Worm (Caenorhabditis elegans) whole organism, young adult: ENCODE data around the gene D1005.2.

Source experiments
- B0336.3 ChIP-seq: fragments of 200-800 bp; sonication (Bioruptor generic); IDR thresholded peaks from 2 replicates; pipeline ENCODE4 v1.3.6; 2022; ENCODE audit warnings: missing genetic modification characterization, missing compliant biosample characterization
- F10E7.11 ChIP-seq: sonication (generic microtip); optimal IDR thresholded peaks from 2 replicates; lab custom pipeline; 2017; ENCODE audit warnings: mild to moderate bottlenecking, missing genetic modification characterization, moderate library complexity, missing compliant biosample characterization
- F22D6.2 ChIP-seq: sonication (generic microtip); optimal IDR thresholded peaks from 2 replicates; lab custom pipeline; 2016; ENCODE audit warnings: mild to moderate bottlenecking, missing genetic modification characterization, missing compliant biosample characterization
- F33H1.4 ChIP-seq: fragments of 200-800 bp; sonication (Bioruptor generic); IDR thresholded peaks from 2 replicates; pipeline ENCODE4 v1.3.6; 2022; ENCODE audit warnings: missing genetic modification reagents, missing genetic modification characterization, missing compliant biosample characterization
- F57A8.1 ChIP-seq: fragments of 200-800 bp; sonication (Bioruptor generic); optimal IDR thresholded peaks from 2 replicates; lab custom pipeline; 2018; ENCODE audit warnings: mild to moderate bottlenecking, missing genetic modification characterization, moderate library complexity, missing compliant biosample characterization
- T07F8.4 ChIP-seq: sonication (generic microtip); optimal IDR thresholded peaks from 2 replicates; lab custom pipeline; 2016; ENCODE audit warnings: mild to moderate bottlenecking, missing genetic modification characterization, moderate library complexity, missing compliant biosample characterization
- Y53F4B.3 ChIP-seq: fragments of 200-800 bp; sonication (Bioruptor generic); IDR thresholded peaks from 2 replicates; pipeline ENCODE4 v1.3.6; 2022; ENCODE audit warnings: missing genetic modification reagents, missing genetic modification characterization, missing compliant biosample characterization
- Y56A3A.18 ChIP-seq: fragments of 200-800 bp; sonication (Bioruptor generic); IDR thresholded peaks from 2 replicates; pipeline ENCODE4 v1.3.6; 2022; ENCODE audit warnings: missing genetic modification reagents, missing genetic modification characterization, missing compliant biosample characterization
- Y95B8A.8 ChIP-seq: fragments of 200-800 bp; sonication (Bioruptor generic); IDR thresholded peaks from 2 replicates; pipeline ENCODE4 v1.3.6; 2022; ENCODE audit warnings: missing genetic modification reagents, missing genetic modification characterization, missing compliant biosample characterization
- ZK185.1 ChIP-seq: sonication (generic microtip); optimal IDR thresholded peaks from 2 replicates; lab custom pipeline; 2016; ENCODE audit warnings: mild to moderate bottlenecking, missing genetic modification characterization, missing compliant biosample characterization; ENCODE audit not compliant: poor library complexity, severe bottlenecking
- akir-1 ChIP-seq: fragments of 200-800 bp; sonication (Bioruptor generic); optimal IDR thresholded peaks from 2 replicates; lab custom pipeline; 2018; ENCODE audit warnings: mild to moderate bottlenecking, missing genetic modification characterization, moderate library complexity, missing compliant biosample characterization
- aptf-3 ChIP-seq: fragments of 200-800 bp; sonication (Bioruptor generic); IDR thresholded peaks from 2 replicates; pipeline ENCODE4 v1.3.6; 2022; ENCODE audit warnings: missing genetic modification characterization, missing compliant biosample characterization
- athp-1 ChIP-seq: sonication (generic microtip); optimal IDR thresholded peaks from 2 replicates; lab custom pipeline; 2017; ENCODE audit warnings: mild to moderate bottlenecking, missing genetic modification characterization, missing compliant biosample characterization
- attf-3 ChIP-seq: fragments of 200-800 bp; sonication (Bioruptor generic); conservative IDR thresholded peaks from 2 replicates; pipeline ENCODE4 v1.3.6; 2022; ENCODE audit warnings: missing genetic modification reagents, missing genetic modification characterization, missing compliant biosample characterization
- attf-5 ChIP-seq: fragments of 200-800 bp; sonication (Bioruptor generic); optimal IDR thresholded peaks from 2 replicates; lab custom pipeline; 2018; ENCODE audit warnings: mild to moderate bottlenecking, missing genetic modification characterization, missing compliant biosample characterization
- ccch-3 ChIP-seq: fragments of 200-800 bp; sonication (Bioruptor generic); optimal IDR thresholded peaks from 2 replicates; lab custom pipeline; 2018; ENCODE audit warnings: mild to moderate bottlenecking, missing genetic modification characterization, missing compliant biosample characterization
- cebp-1 ChIP-seq, 2 experiments: fragments of 200-800 bp in 1 of 2; sonication (Bioruptor generic) in 1 of 2; sonication (generic microtip) in 1 of 2; IDR thresholded peaks in 1 of 2; optimal IDR thresholded peaks in 1 of 2; 2 replicates each; pipeline versions ENCODE4 v1.3.6 to Lab custom; 2017 to 2022; ENCODE audit warnings: missing compliant biosample characterization in 2 of 2, missing genetic modification characterization in 2 of 2, mild to moderate bottlenecking in 1 of 2, missing genetic modification reagents in 1 of 2, moderate library complexity in 1 of 2
- ceh-79 ChIP-seq: sonication (generic microtip); optimal IDR thresholded peaks from 2 replicates; lab custom pipeline; 2017; ENCODE audit warnings: mild to moderate bottlenecking, missing genetic modification characterization, missing compliant biosample characterization
- chd-7 ChIP-seq: sonication (generic microtip); optimal IDR thresholded peaks from 2 replicates; lab custom pipeline; 2016; ENCODE audit warnings: mild to moderate bottlenecking, missing genetic modification characterization, moderate library complexity, missing compliant biosample characterization
- die-1 ChIP-seq: sonication (generic microtip); optimal IDR thresholded peaks from 2 replicates; lab custom pipeline; 2016; ENCODE audit warnings: missing genotype, mild to moderate bottlenecking, missing genetic modification characterization, missing compliant biosample characterization
- dox-1 ChIP-seq: fragments of 200-800 bp; sonication (Bioruptor generic); IDR thresholded peaks from 2 replicates; pipeline ENCODE4 v1.3.6; 2022; ENCODE audit warnings: missing genetic modification reagents, missing genetic modification characterization, missing compliant biosample characterization
- efl-1 ChIP-seq: fragments of 150-350 bp; optimal IDR thresholded peaks from 2 replicates; lab custom pipeline; 2014; ENCODE audit warnings: missing biosample characterization, missing genetic modification reagents, missing genetic modification characterization
- egrh-3 ChIP-seq: fragments of 200-800 bp; sonication (Bioruptor generic); IDR thresholded peaks from 2 replicates; pipeline ENCODE4 v1.3.6; 2022; ENCODE audit warnings: missing genetic modification reagents, missing genetic modification characterization, missing compliant biosample characterization
- him-1 ChIP-seq: sonication (generic microtip); optimal IDR thresholded peaks from 2 replicates; lab custom pipeline; 2016; ENCODE audit warnings: missing genotype, missing genetic modification reagents, missing genetic modification characterization, missing compliant biosample characterization
- hlh-12 ChIP-seq: sonication (generic microtip); optimal IDR thresholded peaks from 2 replicates; lab custom pipeline; 2016; ENCODE audit warnings: missing genetic modification characterization, missing compliant biosample characterization
- hsf-1 ChIP-seq: fragments of 200-800 bp; sonication (Bioruptor generic); IDR thresholded peaks from 2 replicates; pipeline ENCODE4 v1.3.6; 2022; ENCODE audit warnings: missing genetic modification reagents, missing genetic modification characterization, missing compliant biosample characterization
- lin-40 ChIP-seq: sonication (generic microtip); optimal IDR thresholded peaks from 2 replicates; lab custom pipeline; 2016; ENCODE audit warnings: missing genetic modification characterization, mild to moderate bottlenecking, missing compliant biosample characterization, missing genotype, missing genetic modification reagents
- lir-1 ChIP-seq: fragments of 200-800 bp; sonication (Bioruptor generic); conservative IDR thresholded peaks from 2 replicates; pipeline ENCODE4 v1.3.6; 2022; ENCODE audit warnings: missing genetic modification reagents, missing genetic modification characterization, missing compliant biosample characterization
- madf-8 ChIP-seq: fragments of 200-800 bp; sonication (Bioruptor generic); conservative IDR thresholded peaks from 2 replicates; pipeline ENCODE4 v1.3.6; 2022; ENCODE audit warnings: missing genetic modification reagents, missing genetic modification characterization, missing compliant biosample characterization
- mcd-1 ChIP-seq: fragments of 200-800 bp; sonication (Bioruptor generic); IDR thresholded peaks from 2 replicates; pipeline ENCODE4 v1.3.6; 2022; ENCODE audit warnings: missing genetic modification reagents, missing genetic modification characterization, missing compliant biosample characterization
- mel-28 ChIP-seq: sonication (generic microtip); optimal IDR thresholded peaks from 2 replicates; lab custom pipeline; 2016; ENCODE audit warnings: borderline replicate concordance, mild to moderate bottlenecking, missing genetic modification characterization, missing compliant biosample characterization
- nhr-27 ChIP-seq: fragments of 200-800 bp; sonication (Bioruptor generic); optimal IDR thresholded peaks from 2 replicates; lab custom pipeline; 2018; ENCODE audit warnings: mild to moderate bottlenecking, missing genetic modification characterization, moderate library complexity, missing compliant biosample characterization
- nhr-90 ChIP-seq: sonication (generic microtip); optimal IDR thresholded peaks from 2 replicates; lab custom pipeline; 2016; ENCODE audit warnings: missing genotype, mild to moderate bottlenecking, missing genetic modification characterization, missing compliant biosample characterization
- rec-8 ChIP-seq, 2 experiments: sonication (generic microtip); optimal IDR thresholded peaks; 2 replicates each; lab custom pipeline; 2016; ENCODE audit warnings: mild to moderate bottlenecking in 2 of 2, missing genetic modification characterization in 2 of 2, missing genetic modification reagents in 2 of 2, missing genotype in 2 of 2, missing biosample characterization in 1 of 2, missing compliant biosample characterization in 1 of 2, moderate library complexity in 1 of 2
- repo-1 ChIP-seq: sonication (generic microtip); optimal IDR thresholded peaks from 2 replicates; lab custom pipeline; 2017; ENCODE audit warnings: mild to moderate bottlenecking, missing genetic modification characterization, missing compliant biosample characterization
- sdz-38 ChIP-seq: sonication (generic microtip); optimal IDR thresholded peaks from 2 replicates; lab custom pipeline; 2016; ENCODE audit warnings: missing genotype, missing genetic modification characterization, missing compliant biosample characterization
- snpc-4 ChIP-seq, 5 experiments: fragments of 150-350 bp in 1 of 5; sonication (generic microtip) in 4 of 5; optimal IDR thresholded peaks; 2 replicates each; lab custom pipeline; 2014 to 2018; ENCODE audit warnings: missing genetic modification characterization in 5 of 5, missing biosample characterization in 3 of 5, antibody characterized with exemption in 2 of 5, mild to moderate bottlenecking in 2 of 5, missing compliant biosample characterization in 2 of 5, missing genotype in 2 of 5, moderate library complexity in 2 of 5, missing genetic modification reagents in 1 of 5
- sptf-2 ChIP-seq: fragments of 200-800 bp; sonication (Bioruptor generic); optimal IDR thresholded peaks from 2 replicates; lab custom pipeline; 2018; ENCODE audit warnings: mild to moderate bottlenecking, missing genetic modification characterization, missing compliant biosample characterization
- tlf-1 ChIP-seq: fragments of 200-800 bp; sonication (Bioruptor generic); optimal IDR thresholded peaks from 2 replicates; lab custom pipeline; 2018; ENCODE audit warnings: mild to moderate bottlenecking, missing genetic modification characterization, missing compliant biosample characterization
- unc-130 ChIP-seq: sonication (generic microtip); optimal IDR thresholded peaks from 2 replicates; lab custom pipeline; 2016; ENCODE audit warnings: missing genetic modification reagents, missing genetic modification characterization, missing compliant biosample characterization
- unc-62 ChIP-seq: fragments of 150-350 bp; optimal IDR thresholded peaks from 2 replicates; lab custom pipeline; 2014; ENCODE audit warnings: missing biosample characterization, missing genetic modification reagents, missing genetic modification characterization
- zim-3 ChIP-seq: sonication (generic microtip); optimal IDR thresholded peaks from 2 replicates; lab custom pipeline; 2017; ENCODE audit warnings: mild to moderate bottlenecking, missing genetic modification characterization, moderate library complexity, missing compliant biosample characterization
- ztf-18 ChIP-seq: sonication (generic microtip); optimal IDR thresholded peaks from 2 replicates; lab custom pipeline; 2016; ENCODE audit warnings: missing genotype, mild to moderate bottlenecking, missing genetic modification characterization, missing compliant biosample characterization
- ztf-22 ChIP-seq: fragments of 200-800 bp; sonication (Bioruptor generic); optimal IDR thresholded peaks from 2 replicates; lab custom pipeline; 2018; ENCODE audit warnings: mild to moderate bottlenecking, missing genetic modification characterization, moderate library complexity, missing compliant biosample characterization
- ztf-28 ChIP-seq: fragments of 200-800 bp; sonication (Bioruptor generic); IDR thresholded peaks from 2 replicates; pipeline ENCODE4 v1.3.6; 2022; ENCODE audit warnings: missing genetic modification reagents, missing genetic modification characterization, missing compliant biosample characterization
- ztf-3 ChIP-seq: fragments of 200-800 bp; sonication (Bioruptor generic); optimal IDR thresholded peaks from 2 replicates; lab custom pipeline; 2018; ENCODE audit warnings: mild to moderate bottlenecking, missing genetic modification characterization, missing compliant biosample characterization
- ztf-6 ChIP-seq: fragments of 200-800 bp; sonication (Bioruptor generic); IDR thresholded peaks from 2 replicates; pipeline ENCODE4 v1.3.6; 2022; ENCODE audit warnings: missing genetic modification reagents, missing genetic modification characterization, missing compliant biosample characterization

D1005.2 gene

DNA sequence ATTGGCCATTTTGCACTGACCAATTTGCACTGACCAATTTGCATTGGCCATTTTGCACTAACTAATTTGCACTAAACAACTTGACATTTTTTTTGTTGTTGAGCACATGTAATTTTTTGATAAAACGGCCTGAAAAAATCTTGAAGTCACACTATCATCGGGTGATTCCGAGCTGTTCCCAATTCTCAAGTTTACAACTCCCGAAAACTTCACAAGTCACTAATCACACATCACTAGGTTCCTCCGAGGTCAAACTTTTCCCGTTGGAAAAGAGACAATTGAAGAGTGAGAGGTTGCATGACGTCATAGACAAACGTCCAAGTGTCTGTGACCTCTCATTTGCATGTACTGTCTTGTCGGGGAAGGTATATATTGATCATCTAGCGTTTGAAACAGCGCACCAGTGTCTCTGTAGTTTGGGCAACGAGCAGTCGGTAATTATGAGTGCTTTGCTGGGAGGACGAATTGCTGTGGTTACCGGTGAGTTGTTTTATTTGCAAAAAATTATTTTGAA lies 27.4 kb downstream of the D1005.2 start, which contains the start of the genes D1005.10 and dhs-25:
TSS of gene D1005.10 (minus strand) at position 51 of the 514 bp plus-strand sequence.
TSS of gene dhs-25 (plus strand) at position 398 of the 514 bp plus-strand sequence.
- TF ChIP-seq attf-3 (GFP tag; lab: Robert Waterston, UW) (no peak), nhr-27 (tag; lab: Kevin White, UChicago) (no peak), rec-8 (tag; optimal IDR thresholded peaks at IDR 0.05; lab: Kevin White, UChicago) (no peak), nhr-90 (peak; percentile 13), tlf-1 (GFP tag; lab: Kevin White, UChicago) (peak; percentile 55), sptf-2 (GFP tag; lab: Kevin White, UChicago) (no peak), unc-130 (GFP tag; lab: Kevin White, UChicago) (no peak), F33H1.4 (GFP tag; lab: Robert Waterston, UW) (no peak), chd-7 (tag; lab: Kevin White, UChicago) (peak; percentile 47), unc-62 (GFP tag; lab: Kevin White, UChicago) (no peak), snpc-4 (GFP tag; optimal IDR thresholded peaks at IDR 0.05; lab: Kevin White, UChicago) (no peak), snpc-4 (tag; optimal IDR thresholded peaks at IDR 0.05; lab: Kevin White, UChicago) (peak in 2 of 4 experiments; percentile 16 to 40), zim-3 (no peak), F57A8.1 (GFP tag; lab: Kevin White, UChicago) (no peak), dox-1 (peak; percentile 39; the same call in 1 of the 2 replicates), sdz-38 (tag; lab: Kevin White, UChicago) (no peak), madf-8 (no peak), repo-1 (tag; lab: Kevin White, UChicago) (no peak), him-1 (tag; lab: Kevin White, UChicago) (no peak), ceh-79 (tag; lab: Kevin White, UChicago) (no peak), ztf-28 (GFP tag; lab: Robert Waterston, UW) (no peak), Y56A3A.18 (GFP tag; lab: Robert Waterston, UW) (peak; percentile 18; the same call in 1 of the 2 replicates), aptf-3 (no peak), cebp-1 (GFP tag; IDR thresholded peaks at IDR 0.05; lab: Robert Waterston, UW) (no peak), cebp-1 (tag; optimal IDR thresholded peaks at IDR 0.05; lab: Kevin White, UChicago) (peak; percentile 64), athp-1 (no peak), mel-28 (tag; lab: Kevin White, UChicago) (no peak), ztf-6 (GFP tag; lab: Robert Waterston, UW) (0 out of 2 replicates have a peak, but pooled peaks have one; percentile 38), ztf-3 (GFP tag; lab: Kevin White, UChicago) (no peak), T07F8.4 (tag; lab: Kevin White, UChicago) (no peak), ZK185.1 (tag; lab: Kevin White, UChicago) (peak; percentile 60), attf-5 (GFP tag; lab: Kevin White, UChicago) (no peak), B0336.3 (GFP tag; lab: Robert Waterston, UW) (peak; percentile 58; the same call in 1 of the 2 replicates), F10E7.11 (tag; lab: Kevin White, UChicago) (no peak), hlh-12 (no peak), F22D6.2 (tag; lab: Kevin White, UChicago) (peak; percentile 17), lir-1 (GFP tag; lab: Robert Waterston, UW) (no peak), mcd-1 (GFP tag; lab: Robert Waterston, UW) (peak; percentile 31; the same call in 1 of the 2 replicates), ztf-22 (peak; percentile 34), efl-1 (no peak), ztf-18 (no peak), ccch-3 (no peak), Y53F4B.3 (no peak), hsf-1 (GFP tag; lab: Robert Waterston, UW) (no peak), lin-40 (tag; lab: Kevin White, UChicago) (peak; percentile 73), akir-1 (GFP tag; lab: Kevin White, UChicago) (no peak), die-1 (tag; lab: Kevin White, UChicago) (no peak), Y95B8A.8 (GFP tag; lab: Robert Waterston, UW) (no peak), egrh-3 (GFP tag; lab: Robert Waterston, UW) (no peak)
